Worm (Caenorhabditis elegans) whole organism, L4 larva: ENCODE data around the gene ndg-4.

Source experiments
- F10B5.3 ChIP-seq: sonication (generic microtip); optimal IDR thresholded peaks from 2 replicates; lab custom pipeline; 2016; ENCODE audit warnings: mild to moderate bottlenecking, missing genetic modification characterization, missing compliant biosample characterization
- F37D6.2 ChIP-seq: sonication (generic microtip); optimal IDR thresholded peaks from 2 replicates; lab custom pipeline; 2016; ENCODE audit warnings: mild to moderate bottlenecking, missing genetic modification characterization, missing compliant biosample characterization
- F44E2.7 ChIP-seq: fragments of 200-800 bp; sonication (Bioruptor generic); IDR thresholded peaks from 2 replicates; pipeline ENCODE4 v2.1.2; 2022; ENCODE audit warnings: missing genetic modification characterization, missing compliant biosample characterization
- T20F7.1 ChIP-seq: fragments of 200-800 bp; sonication (Bioruptor generic); optimal IDR thresholded peaks from 2 replicates; lab custom pipeline; 2018; ENCODE audit warnings: mild to moderate bottlenecking, missing genetic modification characterization, missing compliant biosample characterization
- T26A8.4 ChIP-seq: fragments of 200-800 bp; sonication (Bioruptor generic); IDR thresholded peaks from 2 replicates; pipeline ENCODE4 v1.3.6; 2022; ENCODE audit warnings: missing genetic modification characterization, missing compliant biosample characterization
- Y5F2A.4 ChIP-seq: fragments of 200-800 bp; sonication (Bioruptor generic); optimal IDR thresholded peaks from 2 replicates; lab custom pipeline; 2018; ENCODE audit warnings: mild to moderate bottlenecking, missing genetic modification characterization, missing compliant biosample characterization
- ZK337.2 ChIP-seq: fragments of 200-800 bp; sonication (Bioruptor generic); IDR thresholded peaks from 2 replicates; pipeline ENCODE4 v1.3.6; 2022; ENCODE audit warnings: missing genetic modification reagents, missing genetic modification characterization, missing compliant biosample characterization
- arid-1 ChIP-seq: fragments of 200-800 bp; sonication (Bioruptor generic); conservative IDR thresholded peaks from 2 replicates; pipeline ENCODE4 v1.3.6; 2022; ENCODE audit warnings: missing genetic modification reagents, missing genetic modification characterization, missing compliant biosample characterization
- cey-2 ChIP-seq: sonication (generic microtip); optimal IDR thresholded peaks from 3 replicates; lab custom pipeline; 2017; ENCODE audit warnings: missing genetic modification characterization, mild to moderate bottlenecking, missing compliant biosample characterization, antibody characterized with exemption, borderline replicate concordance; ENCODE audit not compliant: insufficient read depth
- daf-16 ChIP-seq, 3 experiments: sonication (generic microtip); optimal IDR thresholded peaks; 2 replicates each; lab custom pipeline; 2016 to 2017; ENCODE audit warnings: missing genetic modification characterization in 3 of 3, missing genetic modification reagents in 3 of 3, mild to moderate bottlenecking in 2 of 3, missing compliant biosample characterization in 2 of 3, missing biosample characterization in 1 of 3, moderate library complexity in 1 of 3
- dmd-6 ChIP-seq: fragments of 200-800 bp; sonication (Bioruptor generic); IDR thresholded peaks from 2 replicates; pipeline ENCODE4 v1.3.6; 2022; ENCODE audit warnings: missing genetic modification reagents, missing genetic modification characterization, missing compliant biosample characterization
- dve-1 ChIP-seq: sonication (generic microtip); optimal IDR thresholded peaks from 2 replicates; lab custom pipeline; 2017; ENCODE audit warnings: antibody characterized with exemption, mild to moderate bottlenecking, missing genetic modification characterization, missing compliant biosample characterization; ENCODE audit not compliant: insufficient read depth
- egl-43 ChIP-seq: fragments of 200-800 bp; sonication (Bioruptor generic); IDR thresholded peaks from 2 replicates; pipeline ENCODE4 v1.3.6; 2022; ENCODE audit warnings: missing genetic modification reagents, missing genetic modification characterization, missing compliant biosample characterization
- gei-8 ChIP-seq: fragments of 200-800 bp; sonication (Bioruptor generic); optimal IDR thresholded peaks from 2 replicates; lab custom pipeline; 2018; ENCODE audit warnings: mild to moderate bottlenecking, missing genetic modification characterization, missing compliant biosample characterization
- hlh-11 ChIP-seq: fragments of 200-800 bp; sonication (Bioruptor generic); optimal IDR thresholded peaks from 2 replicates; lab custom pipeline; 2018; ENCODE audit warnings: mild to moderate bottlenecking, missing genetic modification characterization, missing compliant biosample characterization
- hmg-1.1 ChIP-seq: fragments of 200-800 bp; sonication (Bioruptor generic); IDR thresholded peaks from 2 replicates; pipeline ENCODE4 v1.3.6; 2022; ENCODE audit warnings: missing genetic modification reagents, missing genetic modification characterization, missing compliant biosample characterization
- lim-7 ChIP-seq: fragments of 200-800 bp; sonication (Bioruptor generic); IDR thresholded peaks from 2 replicates; pipeline ENCODE4 v1.3.6; 2022; ENCODE audit warnings: missing genetic modification characterization, missing compliant biosample characterization
- lin-15B ChIP-seq: fragments of 150-350 bp; sonication (generic microtip); optimal IDR thresholded peaks from 3 replicates; lab custom pipeline; 2014; ENCODE audit warnings: missing biosample characterization, missing genetic modification characterization
- lin-38 ChIP-seq: fragments of 200-800 bp; sonication (Bioruptor generic); IDR thresholded peaks from 2 replicates; pipeline ENCODE4 v1.3.6; 2022; ENCODE audit warnings: missing genetic modification reagents, missing genetic modification characterization, missing compliant biosample characterization
- lsy-2 ChIP-seq, 2 experiments: fragments of 150-350 bp in 1 of 2; sonication (generic microtip) in 1 of 2; optimal IDR thresholded peaks; 2 replicates each; lab custom pipeline; 2014 to 2017; ENCODE audit warnings: missing biosample characterization in 2 of 2, missing genetic modification characterization in 2 of 2
- mdl-1 ChIP-seq, 2 experiments: fragments of 150-350 bp in 1 of 2; sonication (generic microtip) in 1 of 2; optimal IDR thresholded peaks; 2 replicates each; lab custom pipeline; 2014 to 2017; ENCODE audit warnings: missing biosample characterization in 2 of 2, missing genetic modification characterization in 2 of 2
- mes-2 ChIP-seq: sonication (generic microtip); optimal IDR thresholded peaks from 2 replicates; lab custom pipeline; 2016; ENCODE audit warnings: missing genotype, mild to moderate bottlenecking, missing genetic modification characterization, missing compliant biosample characterization; ENCODE audit not compliant: poor library complexity, severe bottlenecking
- nhr-111 ChIP-seq: fragments of 200-800 bp; sonication (Bioruptor generic); optimal IDR thresholded peaks from 2 replicates; lab custom pipeline; 2018; ENCODE audit warnings: mild to moderate bottlenecking, missing genetic modification characterization, missing compliant biosample characterization
- nhr-28 ChIP-seq: fragments of 150-350 bp; optimal IDR thresholded peaks from 2 replicates; lab custom pipeline; 2014; ENCODE audit warnings: missing biosample characterization, missing genetic modification characterization
- nhr-42 ChIP-seq: fragments of 200-800 bp; sonication (Bioruptor generic); IDR thresholded peaks from 2 replicates; pipeline ENCODE4 v1.3.6; 2022; ENCODE audit warnings: missing genetic modification characterization, missing compliant biosample characterization
- nhr-77 ChIP-seq: fragments of 150-350 bp; optimal IDR thresholded peaks from 2 replicates; lab custom pipeline; 2014; ENCODE audit warnings: missing biosample characterization, missing genetic modification characterization
- php-3 ChIP-seq: fragments of 200-800 bp; sonication (Bioruptor generic); IDR thresholded peaks from 2 replicates; pipeline ENCODE4 v1.3.6; 2022; ENCODE audit warnings: missing genetic modification reagents, missing genetic modification characterization, missing compliant biosample characterization
- pqm-1 ChIP-seq: sonication (generic microtip); optimal IDR thresholded peaks from 2 replicates; lab custom pipeline; 2017; ENCODE audit warnings: missing biosample characterization, missing genetic modification characterization
- rbr-2 ChIP-seq: sonication (generic microtip); optimal IDR thresholded peaks from 2 replicates; lab custom pipeline; 2016; ENCODE audit warnings: missing genotype, missing genetic modification characterization, missing compliant biosample characterization
- snpc-1.2 ChIP-seq: fragments of 200-800 bp; sonication (Bioruptor generic); IDR thresholded peaks from 2 replicates; pipeline ENCODE4 v1.3.6; 2022; ENCODE audit warnings: missing genetic modification reagents, missing genetic modification characterization, missing compliant biosample characterization
- snpc-4 ChIP-seq: fragments of 150-350 bp; optimal IDR thresholded peaks from 2 replicates; lab custom pipeline; 2014; ENCODE audit warnings: missing biosample characterization, missing genetic modification characterization
- spr-3 ChIP-seq: fragments of 200-800 bp; sonication (Bioruptor generic); optimal IDR thresholded peaks from 2 replicates; lab custom pipeline; 2018; ENCODE audit warnings: mild to moderate bottlenecking, missing genetic modification characterization, missing compliant biosample characterization
- tra-1 ChIP-seq: fragments of 200-800 bp; sonication (Bioruptor generic); IDR thresholded peaks from 2 replicates; pipeline ENCODE4 v1.3.6; 2022; ENCODE audit warnings: missing genetic modification reagents, missing genetic modification characterization, missing compliant biosample characterization
- unc-39 ChIP-seq: sonication (generic microtip); optimal IDR thresholded peaks from 2 replicates; lab custom pipeline; 2017; ENCODE audit warnings: missing biosample characterization, missing genetic modification characterization
- vab-7 ChIP-seq: fragments of 200-800 bp; sonication (Bioruptor generic); IDR thresholded peaks from 2 replicates; pipeline ENCODE4 v1.3.6; 2022; ENCODE audit warnings: missing genetic modification reagents, missing genetic modification characterization, missing compliant biosample characterization
- zfp-3 ChIP-seq: fragments of 200-800 bp; sonication (Bioruptor generic); conservative IDR thresholded peaks from 2 replicates; pipeline ENCODE4 v1.3.6; 2022; ENCODE audit warnings: missing genetic modification reagents, missing genetic modification characterization, missing compliant biosample characterization

Gene ndg-4

DNA sequence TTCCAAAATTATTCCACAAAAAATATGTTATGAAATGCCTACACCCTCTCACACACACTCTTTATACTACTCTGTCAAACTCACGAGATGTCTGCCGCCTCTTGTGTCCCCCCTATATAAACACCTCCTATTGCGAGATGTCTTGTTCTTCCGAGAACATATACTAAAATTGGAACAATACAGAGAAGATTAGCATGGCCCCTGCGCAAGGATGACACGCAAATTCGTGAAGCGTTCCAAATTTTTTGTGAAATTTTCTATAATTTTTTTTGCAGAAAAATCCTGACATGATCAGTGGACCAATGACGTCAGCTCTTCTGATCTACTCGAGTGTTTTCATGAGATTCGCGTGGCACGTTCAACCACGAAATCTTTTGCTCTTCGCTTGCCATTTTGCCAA, 53.1 kb downstream of the ndg-4 start (continued):
- TF ChIP-seq gei-8 (GFP tag; lab: Kevin White, UChicago) (peak; percentile 38), nhr-42 (GFP tag; lab: Robert Waterston, UW) (0 out of 2 replicates have a peak, but pooled peaks have one; percentile 7), mes-2 (peak; percentile 67), hlh-11 (tag; lab: Kevin White, UChicago) (peak; percentile 20), arid-1 (GFP tag; lab: Robert Waterston, UW) (peak; percentile 62), php-3 (GFP tag; lab: Robert Waterston, UW) (0 out of 2 replicates have a peak, but pooled peaks have one; percentile 43), dve-1 (tag; lab: Kevin White, UChicago) (peak; percentile 46), T20F7.1 (GFP tag; lab: Kevin White, UChicago) (peak; percentile 28), F10B5.3 (tag; lab: Kevin White, UChicago) (peak; percentile 15), egl-43 (GFP tag; lab: Robert Waterston, UW) (peak; percentile 86), lin-38 (GFP tag; lab: Robert Waterston, UW) (peak; percentile 80), F37D6.2 (peak; percentile 5), dmd-6 (GFP tag; lab: Robert Waterston, UW) (peak; percentile 69), spr-3 (GFP tag; lab: Kevin White, UChicago) (peak; percentile 38), F44E2.7 (peak; percentile 71; the same call in 1 of the 2 replicates), ZK337.2 (GFP tag; lab: Robert Waterston, UW) (peak; percentile 39; the same call in 1 of the 2 replicates), tra-1 (GFP tag; lab: Robert Waterston, UW) (peak; percentile 51; the same call in 1 of the 2 replicates), rbr-2 (tag; lab: Kevin White, UChicago) (peak; percentile 65), T26A8.4 (GFP tag; lab: Robert Waterston, UW) (peak; percentile 84), vab-7 (GFP tag; lab: Robert Waterston, UW) (peak; percentile 68), Y5F2A.4 (GFP tag; lab: Kevin White, UChicago) (peak; percentile 65), snpc-1.2 (GFP tag; lab: Robert Waterston, UW) (peak; percentile 68), zfp-3 (GFP tag; lab: Robert Waterston, UW) (peak; percentile 74; the same call in 1 of the 2 replicates), lsy-2 (tag; optimal IDR thresholded peaks at IDR 0.05; lab: Kevin White, UChicago) (peak; percentile 28 to 74), hmg-1.1 (GFP tag; lab: Robert Waterston, UW) (peak; percentile 87), snpc-4 (tag; lab: Kevin White, UChicago) (peak; percentile 90), lim-7 (GFP tag; lab: Robert Waterston, UW) (peak; percentile 73)

DNA sequence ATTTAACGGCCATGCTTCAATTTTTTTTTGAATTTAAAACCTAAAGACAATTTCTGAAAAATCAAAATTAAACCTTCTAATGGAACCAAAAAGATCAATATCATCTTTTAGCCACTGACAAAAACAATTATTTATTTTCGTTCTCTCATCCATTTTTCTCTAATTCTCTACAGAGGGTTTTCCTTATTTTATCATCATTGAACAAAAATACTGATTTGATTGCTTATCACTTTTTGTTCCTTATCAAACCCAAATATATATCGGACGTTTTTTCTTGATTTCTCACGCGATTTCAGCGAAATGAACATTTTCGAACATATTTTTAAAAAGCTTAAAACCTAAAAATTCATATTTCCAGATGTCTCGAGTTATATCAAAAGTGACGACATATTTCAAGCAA, 54.1 kb downstream of the ndg-4 start, which contains the start of gene mpc-1:
mpc-1 (plus strand) TSS at position 359 of the 400 bp plus-strand sequence.
- peak; percentile 61 for TF ChIP-seq nhr-28 (tag; lab: Kevin White, UChicago)
- TF ChIP-seq nhr-77 (tag; lab: Kevin White, UChicago) = peak; percentile 75
- no peak for TF ChIP-seq nhr-111
- no peak for TF ChIP-seq daf-16 (GFP tag; optimal IDR thresholded peaks at IDR 0.05; lab: Kevin White, UChicago)
- peak; percentile 85 for TF ChIP-seq daf-16 (tag; optimal IDR thresholded peaks at IDR 0.05; lab: Kevin White, UChicago)
- TF ChIP-seq hlh-11 (tag; lab: Kevin White, UChicago) = peak; percentile 50
- TF ChIP-seq lin-15B (tag; lab: Kevin White, UChicago) = no peak
- TF ChIP-seq pqm-1 = peak; percentile 77
- no peak for TF ChIP-seq cey-2 (tag; lab: Kevin White, UChicago)
- TF ChIP-seq unc-39 (tag; lab: Kevin White, UChicago) = no peak
- no peak for TF ChIP-seq php-3 (GFP tag; lab: Robert Waterston, UW)
- TF ChIP-seq mdl-1 (tag; optimal IDR thresholded peaks at IDR 0.05; lab: Kevin White, UChicago) = peak in 1 of 2 experiments; percentile 42
- peak; percentile 72 for TF ChIP-seq dmd-6 (GFP tag; lab: Robert Waterston, UW)
- peak; percentile 68 for TF ChIP-seq dve-1 (tag; lab: Kevin White, UChicago)
- TF ChIP-seq, all 104 proteins: peak for 8
